Fruit fly (Drosophila melanogaster): Measurements from ENCODE around the gene Targ3.

The Targ3 gene

DNA sequence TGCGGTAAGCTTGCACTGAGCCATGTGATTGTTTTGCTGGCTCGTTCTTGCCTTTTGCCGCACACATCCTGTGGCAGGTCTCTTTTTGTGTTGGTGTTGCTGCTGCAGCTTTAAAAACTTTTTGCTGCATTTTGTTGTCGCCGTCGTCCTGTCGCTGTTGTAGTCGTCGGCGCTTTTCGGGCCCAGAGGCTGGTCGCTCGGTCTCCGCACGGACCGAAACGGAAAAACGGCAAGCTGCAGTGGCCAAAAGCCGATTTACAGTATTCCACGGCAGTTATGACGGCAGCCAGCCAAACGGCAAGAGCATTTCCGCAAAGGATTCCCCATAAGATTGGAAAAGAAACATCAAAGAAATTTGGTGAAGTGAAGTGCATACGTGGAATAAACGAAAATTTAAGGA, 23.5 kb downstream of the Targ3 start, which contains the start of gene CG43219:
CG43219 (plus strand) TSS at position 301 of the 400 bp plus-strand sequence.
- no peak for TF ChIP-seq ttk (optimal IDR thresholded peaks at IDR 0.05)
- no peak for TF ChIP-seq Myc (optimal IDR thresholded peaks at IDR 0.05)
- TF ChIP-seq Sin3A (optimal IDR thresholded peaks at IDR 0.05), result no peak
- no peak for TF ChIP-seq insv (optimal IDR thresholded peaks at IDR 0.05)
- no peak for TF ChIP-seq h (optimal IDR thresholded peaks at IDR 0.05)

DNA sequence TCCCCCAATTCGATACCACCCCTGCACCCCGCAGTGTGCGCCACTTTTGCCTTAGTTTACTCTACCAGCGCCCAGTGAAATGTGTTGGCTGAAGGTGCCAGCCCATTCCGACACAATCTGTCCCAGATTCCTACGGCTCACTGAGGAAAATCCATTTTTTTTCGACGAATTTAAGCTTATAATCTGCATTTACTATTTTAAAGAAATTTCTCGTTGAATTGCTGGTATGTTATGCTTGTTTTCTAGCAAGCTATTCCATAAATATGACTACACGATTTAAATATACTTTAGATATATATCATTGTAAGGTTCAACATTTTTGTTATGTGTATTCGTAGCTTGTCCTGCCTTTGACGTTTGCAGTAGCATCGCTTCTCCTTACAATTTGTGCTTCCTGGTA, 26.6 kb downstream of the Targ3 start:
- TF ChIP-seq insv (optimal IDR thresholded peaks at IDR 0.05), result no peak

DNA sequence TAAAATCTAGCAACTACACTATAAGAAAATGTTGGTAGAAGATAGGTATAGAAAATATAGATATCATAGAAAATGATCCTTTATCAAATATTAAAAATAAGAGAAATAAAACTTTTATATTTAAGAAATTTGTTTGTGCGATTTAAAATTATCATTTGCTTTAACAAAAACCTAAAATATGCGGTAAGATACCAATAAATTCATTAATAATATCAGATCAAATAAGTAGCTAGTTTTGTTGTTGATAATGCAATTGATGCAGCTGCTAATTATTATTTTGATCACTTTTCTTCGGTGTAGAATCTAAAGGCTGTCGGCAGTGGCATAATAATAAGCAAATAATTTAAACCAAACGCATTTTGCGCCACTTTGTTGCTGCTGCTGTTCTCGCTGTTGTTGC, 27.6 kb downstream of the Targ3 start:
- TF ChIP-seq Sin3A (optimal IDR thresholded peaks at IDR 0.05) (no peak), Myc (optimal IDR thresholded peaks at IDR 0.05) (no peak), h (optimal IDR thresholded peaks at IDR 0.05) (no peak), psq (optimal IDR thresholded peaks at IDR 0.05) (no peak), ttk (optimal IDR thresholded peaks at IDR 0.05) (no peak), insv (optimal IDR thresholded peaks at IDR 0.05) (no peak)

DNA sequence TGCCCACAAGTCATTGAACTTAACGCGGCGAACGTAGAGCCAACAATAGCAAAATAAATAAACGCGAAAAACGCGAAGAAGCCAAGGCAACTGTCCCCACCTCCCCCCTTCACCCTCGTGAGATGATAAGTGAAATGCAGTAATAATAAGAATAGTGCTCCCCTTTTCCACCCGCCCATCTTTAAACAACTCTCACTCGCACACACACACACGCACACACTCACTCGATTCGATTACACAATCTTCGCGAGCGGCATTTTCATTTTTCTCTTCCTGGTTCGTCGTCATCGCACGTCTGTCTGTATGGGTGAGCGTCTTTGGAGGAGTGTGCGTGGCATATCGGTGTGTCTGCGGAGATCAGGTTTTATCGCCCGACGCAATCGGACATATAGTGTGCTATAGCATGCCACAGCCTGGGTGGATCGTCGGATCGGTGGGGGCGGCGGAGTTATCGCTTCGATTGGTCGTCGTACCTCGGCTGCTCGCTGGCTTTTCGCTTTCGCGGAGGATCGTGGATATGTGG, 28.1 kb downstream of the Targ3 start:
- TF ChIP-seq ttk (optimal IDR thresholded peaks at IDR 0.05), result no peak
- no peak for TF ChIP-seq Sin3A (optimal IDR thresholded peaks at IDR 0.05)
- TF ChIP-seq h (optimal IDR thresholded peaks at IDR 0.05), result no peak
- TF ChIP-seq psq (optimal IDR thresholded peaks at IDR 0.05), result no peak
- TF ChIP-seq insv (optimal IDR thresholded peaks at IDR 0.05), result no peak
- no peak for TF ChIP-seq Myc (optimal IDR thresholded peaks at IDR 0.05)

DNA sequence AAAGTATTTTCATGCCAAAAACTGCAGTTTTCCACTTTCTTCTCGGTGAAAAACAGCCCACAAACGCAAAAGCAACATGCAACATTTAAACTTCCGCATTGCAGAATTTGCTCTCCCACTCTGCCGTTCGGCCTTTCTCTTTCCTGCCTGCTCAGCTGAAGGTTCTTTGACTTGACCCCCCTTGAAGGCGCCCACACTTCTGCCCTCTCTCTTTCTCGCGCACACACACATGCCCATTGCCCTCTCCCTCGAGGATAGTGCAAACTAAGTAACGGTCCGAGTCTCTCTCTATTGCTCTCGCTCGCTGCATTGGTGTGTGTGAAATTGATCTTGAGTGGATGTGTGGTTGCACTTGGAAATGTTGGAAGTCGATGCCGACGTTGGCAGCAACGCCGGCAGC, 29.0 kb downstream of the Targ3 start:
- TF ChIP-seq Myc (optimal IDR thresholded peaks at IDR 0.05) (no peak), Sin3A (optimal IDR thresholded peaks at IDR 0.05) (no peak), ttk (optimal IDR thresholded peaks at IDR 0.05) (no peak), h (optimal IDR thresholded peaks at IDR 0.05) (no peak), psq (optimal IDR thresholded peaks at IDR 0.05) (no peak), insv (optimal IDR thresholded peaks at IDR 0.05) (no peak)

DNA sequence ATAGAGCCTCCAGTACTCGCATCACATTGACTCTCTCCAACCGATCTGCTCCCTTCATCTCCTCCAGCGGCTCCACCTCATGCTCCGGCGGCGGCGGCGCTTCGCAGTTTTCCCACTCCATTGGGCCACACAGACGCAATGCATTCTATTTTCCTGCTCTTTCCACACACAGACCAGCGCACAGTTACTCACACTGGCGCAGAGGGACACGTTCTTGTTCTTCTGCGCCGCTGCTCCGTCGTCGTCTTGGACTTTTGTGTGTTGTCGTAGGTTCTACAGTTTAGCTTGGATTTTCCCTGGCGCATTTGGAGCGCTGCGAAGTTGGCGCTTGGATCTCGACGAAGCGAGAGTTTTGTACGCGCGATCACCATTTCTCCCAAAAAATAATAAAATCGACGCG, 29.7 kb downstream of the Targ3 start, which contains the start of gene Eip78C:
Eip78C (plus strand) TSS at position 301 of the 400 bp plus-strand sequence.
- TF ChIP-seq Myc (optimal IDR thresholded peaks at IDR 0.05), result no peak
- TF ChIP-seq ttk (optimal IDR thresholded peaks at IDR 0.05), result no peak
- TF ChIP-seq psq (optimal IDR thresholded peaks at IDR 0.05), result no peak
- no peak for TF ChIP-seq insv (optimal IDR thresholded peaks at IDR 0.05)
- TF ChIP-seq h (optimal IDR thresholded peaks at IDR 0.05), result no peak
- no peak for TF ChIP-seq Sin3A (optimal IDR thresholded peaks at IDR 0.05)

DNA sequence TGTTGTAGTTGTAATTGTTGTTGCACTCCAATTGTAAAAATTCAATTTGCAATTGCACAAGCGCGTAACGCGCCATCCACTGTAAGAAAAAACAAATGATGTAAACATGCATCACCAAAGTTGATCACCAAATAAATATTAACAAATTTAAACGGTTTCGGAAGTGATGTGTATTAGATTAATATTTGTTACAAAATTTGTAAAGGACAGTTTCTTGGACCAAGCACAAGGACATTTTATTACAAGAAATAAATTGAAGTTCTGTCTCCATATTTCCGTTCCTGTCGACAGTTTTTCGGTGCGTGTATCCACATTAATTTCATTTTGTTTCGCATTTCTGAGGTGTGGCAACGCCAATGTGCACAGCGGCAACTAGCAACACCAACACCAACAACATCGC, 33.1 kb downstream of the Targ3 start:
- TF ChIP-seq Myc (optimal IDR thresholded peaks at IDR 0.05), result no peak

DNA sequence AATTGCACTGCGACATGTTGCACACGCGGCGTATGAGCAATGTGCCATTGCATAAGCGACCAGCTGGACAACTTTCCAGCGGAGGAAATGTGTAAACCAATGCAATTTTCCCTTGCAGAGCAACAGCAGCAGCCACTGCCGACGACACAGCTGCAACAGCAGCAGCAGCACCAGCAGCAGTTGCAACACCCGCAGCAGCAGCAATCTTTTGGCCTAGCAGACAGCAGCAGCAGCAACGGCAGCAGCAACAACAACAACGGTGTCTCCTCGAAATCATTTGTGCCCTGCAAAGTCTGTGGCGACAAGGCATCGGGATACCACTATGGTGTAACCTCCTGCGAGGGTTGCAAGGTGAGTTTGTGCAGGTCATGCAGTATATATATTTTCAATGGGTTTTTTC, 34.1 kb downstream of the Targ3 start:
- TF ChIP-seq psq (optimal IDR thresholded peaks at IDR 0.05) (no peak), Sin3A (optimal IDR thresholded peaks at IDR 0.05) (no peak), Myc (optimal IDR thresholded peaks at IDR 0.05) (no peak), h (optimal IDR thresholded peaks at IDR 0.05) (no peak), insv (optimal IDR thresholded peaks at IDR 0.05) (no peak), ttk (optimal IDR thresholded peaks at IDR 0.05) (no peak)

DNA sequence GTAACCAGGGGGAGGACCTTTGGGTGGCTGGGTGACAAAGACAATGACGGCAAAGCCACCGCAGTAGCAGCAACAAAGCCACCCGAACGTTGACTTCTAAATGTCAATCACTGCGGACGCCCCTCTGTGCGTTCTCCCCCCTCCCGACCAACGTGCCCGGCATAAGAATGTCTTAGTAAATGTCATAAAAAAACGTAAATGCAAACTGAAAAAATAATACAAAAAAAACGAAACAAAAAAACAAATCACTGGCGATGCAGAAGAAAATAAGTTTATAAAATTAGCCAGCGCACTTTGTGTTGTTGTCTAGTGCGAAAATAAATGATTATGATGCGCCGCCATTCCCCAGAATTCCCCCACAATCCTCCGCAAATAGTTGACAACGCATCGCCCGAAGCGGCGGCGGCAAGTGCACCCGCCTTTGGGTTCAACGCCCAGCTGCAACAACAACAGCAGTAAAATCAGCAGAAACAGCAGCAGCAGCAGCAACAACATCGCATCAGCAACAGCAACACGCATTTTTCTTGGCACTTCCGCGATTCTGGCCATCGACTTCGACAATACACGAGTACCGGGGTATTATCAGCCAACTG, 40.4 kb downstream of the Targ3 start:
- TF ChIP-seq ttk (optimal IDR thresholded peaks at IDR 0.05) (no peak), insv (optimal IDR thresholded peaks at IDR 0.05) (no peak), psq (optimal IDR thresholded peaks at IDR 0.05) (no peak), h (optimal IDR thresholded peaks at IDR 0.05) (no peak), Myc (optimal IDR thresholded peaks at IDR 0.05) (no peak), Sin3A (optimal IDR thresholded peaks at IDR 0.05) (no peak)

DNA sequence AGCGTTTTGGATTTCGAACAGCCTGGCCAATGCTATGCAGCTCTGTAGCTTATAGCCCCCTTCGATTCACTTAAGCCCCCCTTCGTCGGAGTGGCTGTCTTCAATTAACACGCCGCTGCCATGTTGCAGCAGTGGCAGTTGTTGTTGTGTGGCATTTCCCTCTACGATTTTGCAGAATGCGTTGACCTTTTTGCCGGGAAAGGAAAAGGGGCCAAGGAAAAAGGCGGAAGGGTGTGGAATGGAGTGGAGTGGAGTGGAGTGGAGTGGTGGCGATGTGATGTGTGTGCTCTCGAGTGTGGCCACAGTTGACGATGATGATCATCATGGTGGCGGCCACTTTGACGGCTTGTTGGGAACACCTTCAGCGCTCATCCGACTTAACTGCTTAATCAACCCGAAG, 41.7 kb downstream of the Targ3 start:
- TF ChIP-seq Myc (optimal IDR thresholded peaks at IDR 0.05) (no peak), insv (optimal IDR thresholded peaks at IDR 0.05) (no peak), ttk (optimal IDR thresholded peaks at IDR 0.05) (no peak), psq (optimal IDR thresholded peaks at IDR 0.05) (no peak), h (optimal IDR thresholded peaks at IDR 0.05) (no peak), Sin3A (optimal IDR thresholded peaks at IDR 0.05) (no peak)

DNA sequence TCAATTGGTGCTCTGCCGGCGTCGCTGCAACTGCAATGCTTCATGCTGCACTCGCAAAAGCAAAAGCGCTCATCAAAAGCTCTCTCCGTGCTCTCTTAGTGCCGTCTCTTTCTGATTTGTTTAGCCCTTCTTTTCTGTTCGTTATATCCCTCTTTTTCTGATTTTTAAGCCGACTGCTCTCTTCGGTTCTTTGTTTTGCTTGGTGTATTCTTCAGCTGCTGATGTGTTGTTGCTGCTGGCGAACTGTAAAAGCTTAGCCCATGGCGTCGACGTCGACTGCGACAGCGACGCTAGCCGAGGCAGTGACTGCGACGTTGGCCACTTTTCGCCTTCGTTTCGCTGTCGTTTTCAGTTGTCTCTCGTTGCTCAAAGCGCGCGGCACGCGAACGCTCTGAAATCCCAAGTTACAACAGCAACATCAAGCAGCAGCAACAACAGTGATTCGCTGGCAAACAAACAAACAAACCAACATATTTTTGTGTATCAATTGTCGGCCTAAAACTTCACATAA, 43.4 kb downstream of the Targ3 start:
- TF ChIP-seq insv (optimal IDR thresholded peaks at IDR 0.05) (no peak), h (optimal IDR thresholded peaks at IDR 0.05) (no peak), Sin3A (optimal IDR thresholded peaks at IDR 0.05) (no peak), Myc (optimal IDR thresholded peaks at IDR 0.05) (no peak), ttk (optimal IDR thresholded peaks at IDR 0.05) (no peak), psq (optimal IDR thresholded peaks at IDR 0.05) (no peak)

DNA sequence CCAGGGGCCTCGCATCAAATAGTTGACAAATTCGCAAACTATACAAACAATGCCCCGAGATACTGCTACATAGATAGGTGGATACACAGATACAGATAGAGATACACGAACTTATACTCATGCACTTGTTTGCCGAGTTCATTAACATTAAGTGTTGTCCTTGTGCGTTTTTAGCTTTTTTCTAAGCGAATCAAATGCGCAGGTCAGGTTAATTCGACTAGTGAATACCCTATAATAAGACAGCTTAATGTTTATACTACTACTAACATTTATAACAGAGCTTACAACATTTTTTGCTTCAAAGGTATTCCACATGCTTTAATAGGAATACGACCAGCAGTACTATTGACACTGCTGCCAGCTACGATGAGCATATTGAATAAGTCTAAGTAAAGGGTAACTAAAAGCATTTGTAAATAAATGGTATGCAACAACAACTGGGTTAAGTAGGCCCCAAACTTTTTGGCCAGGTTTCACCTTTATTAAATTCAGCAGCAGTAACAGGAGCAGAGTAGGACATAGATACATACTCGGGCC, 44.9 kb downstream of the Targ3 start:
- TF ChIP-seq psq (optimal IDR thresholded peaks at IDR 0.05) (no peak), ttk (optimal IDR thresholded peaks at IDR 0.05) (no peak), Sin3A (optimal IDR thresholded peaks at IDR 0.05) (no peak), h (optimal IDR thresholded peaks at IDR 0.05) (no peak), Myc (optimal IDR thresholded peaks at IDR 0.05) (no peak), insv (optimal IDR thresholded peaks at IDR 0.05) (no peak)

DNA sequence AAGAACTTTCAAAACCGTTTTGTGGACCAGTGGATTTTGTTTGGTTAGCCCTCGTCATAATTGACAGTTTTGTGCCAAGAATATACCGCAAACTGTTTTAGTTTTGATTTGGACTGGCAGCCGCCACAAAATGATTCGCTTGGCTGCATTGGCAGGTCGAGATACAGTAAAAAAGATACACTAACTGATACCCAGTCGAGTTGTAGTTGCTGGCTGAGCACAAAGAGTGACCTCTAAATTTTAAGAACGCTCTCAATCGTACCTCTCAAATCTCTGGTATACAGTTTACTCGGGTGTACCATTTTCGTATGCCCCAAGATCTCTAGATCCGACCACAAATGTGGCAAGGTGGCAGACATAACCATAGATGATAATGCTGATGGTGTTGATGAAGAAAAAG, 46.3 kb downstream of the Targ3 start:
- TF ChIP-seq Sin3A (optimal IDR thresholded peaks at IDR 0.05), result no peak
- no peak for TF ChIP-seq Myc (optimal IDR thresholded peaks at IDR 0.05)
- no peak for TF ChIP-seq psq (optimal IDR thresholded peaks at IDR 0.05)
- no peak for TF ChIP-seq insv (optimal IDR thresholded peaks at IDR 0.05)
- TF ChIP-seq h (optimal IDR thresholded peaks at IDR 0.05), result no peak
- TF ChIP-seq ttk (optimal IDR thresholded peaks at IDR 0.05), result no peak

Data from Kc167 (cell line).